Worm (Caenorhabditis elegans) whole organism, L4/young adult: ENCODE measurements around the gene sup-35.

Experiments
- dao-5 ChIP-seq: sonication (generic microtip); optimal IDR thresholded peaks from 2 replicates; lab custom pipeline; 2016; ENCODE audit warnings: missing genotype, missing genetic modification characterization, moderate library complexity, missing compliant biosample characterization
- him-1 ChIP-seq: sonication (generic microtip); optimal IDR thresholded peaks from 2 replicates; lab custom pipeline; 2016; ENCODE audit warnings: missing genotype, missing genetic modification reagents, missing genetic modification characterization, missing compliant biosample characterization

DNA sequence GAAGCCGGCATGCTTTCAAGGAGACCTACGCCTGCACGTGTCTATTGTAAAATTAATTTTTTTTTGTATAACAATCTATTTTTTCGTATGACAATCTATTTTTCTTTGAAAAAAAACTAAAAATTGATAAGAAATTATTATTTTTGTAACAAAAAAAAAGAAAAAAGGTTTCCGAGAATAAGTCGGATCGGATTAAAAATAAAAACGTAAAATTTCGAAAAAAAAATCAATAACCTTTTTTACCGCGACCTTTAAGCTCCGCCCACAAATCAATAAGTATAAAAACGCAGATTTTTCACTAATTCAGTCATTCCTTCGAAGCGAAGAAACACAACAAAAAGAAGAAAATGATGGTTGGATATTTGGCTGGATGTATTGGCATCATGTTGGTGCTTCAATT, 39.6 kb downstream of the sup-35 start, which contains the start of gene W09D6.4:
- TF ChIP-seq dao-5 (tag; lab: Kevin White, UChicago) (no peak), him-1 (tag; lab: Kevin White, UChicago) (no peak)
